Worm (Caenorhabditis elegans): ENCODE data around the gene rfc-4.

The rfc-4 gene

DNA sequence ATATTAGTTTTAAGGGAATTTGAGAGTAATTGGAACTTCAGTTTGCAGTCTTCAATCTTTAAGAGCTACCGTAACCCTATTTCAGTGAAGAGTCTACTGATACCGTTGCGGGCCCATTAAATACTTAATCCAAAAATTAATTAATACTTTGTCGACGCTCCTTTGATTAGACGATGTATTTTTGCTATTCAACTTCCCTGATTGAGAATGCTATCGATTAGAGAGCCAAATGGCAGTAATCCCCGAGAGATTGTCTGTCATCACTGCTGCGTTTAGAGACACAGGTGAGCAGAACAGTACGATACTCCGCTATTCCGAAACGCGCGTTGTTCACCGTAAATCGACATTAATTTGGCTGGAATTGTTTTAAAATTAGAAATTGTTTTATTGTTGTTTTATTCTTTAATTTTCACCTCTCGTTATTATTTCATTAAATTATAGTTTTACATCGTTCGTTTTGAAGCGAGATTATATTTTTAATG, 49.1 kb downstream of the rfc-4 start, which contains the start of gene rfl-1 (continued):
- no peak for TF ChIP-seq elt-3 (tag; optimal IDR thresholded peaks at IDR 0.05)
- peak; percentile 31 for TF ChIP-seq C04F5.9 (tag; optimal IDR thresholded peaks at IDR 0.05)
- no peak for TF ChIP-seq tlp-1 (tag; optimal IDR thresholded peaks at IDR 0.05)
- TF ChIP-seq pqm-1 (tag; optimal IDR thresholded peaks at IDR 0.05) = no peak
- TF ChIP-seq sptf-1 (tag; optimal IDR thresholded peaks at IDR 0.05) = no peak
- TF ChIP-seq hlh-17 (GFP tag; optimal IDR thresholded peaks at IDR 0.05; ENCODE audit: borderline replicate concordance) = no peak
- no peak for TF ChIP-seq egl-13 (tag; optimal IDR thresholded peaks at IDR 0.05)
- TF ChIP-seq hlh-4 (tag; optimal IDR thresholded peaks at IDR 0.05) = no peak
- no peak for TF ChIP-seq unc-30 (tag; optimal IDR thresholded peaks at IDR 0.05)
- TF ChIP-seq blmp-1 (tag; optimal IDR thresholded peaks at IDR 0.05) = peak; percentile 48
- TF ChIP-seq lin-15B (tag; optimal IDR thresholded peaks at IDR 0.05) = peak; percentile 75
- no peak for TF ChIP-seq nhr-237 (tag; optimal IDR thresholded peaks at IDR 0.05)
- TF ChIP-seq ces-1 (GFP tag; optimal IDR thresholded peaks at IDR 0.05) = no peak
- no peak for TF ChIP-seq lin-39 (tag; optimal IDR thresholded peaks at IDR 0.05)
- TF ChIP-seq fos-1 (tag; optimal IDR thresholded peaks at IDR 0.05) = peak; percentile 31
- peak; percentile 61 for TF ChIP-seq lin-14 (GFP tag; optimal IDR thresholded peaks at IDR 0.05)
- no peak for TF ChIP-seq snpc-4 (tag; optimal IDR thresholded peaks at IDR 0.05)
- TF ChIP-seq alr-1 (tag; optimal IDR thresholded peaks at IDR 0.05; ENCODE audit: borderline replicate concordance) = no peak
- peak; percentile 19 for TF ChIP-seq jun-1 (tag; optimal IDR thresholded peaks at IDR 0.05)
- no peak for TF ChIP-seq unc-98 (GFP tag; IDR thresholded peaks at IDR 0.05)
- peak; percentile 46 for TF ChIP-seq nhr-90 (tag; optimal IDR thresholded peaks at IDR 0.05; ENCODE audit: poor library complexity)
- TF ChIP-seq nhr-28 (tag; optimal IDR thresholded peaks at IDR 0.05) = no peak
- no peak for TF ChIP-seq ceh-90 (tag; optimal IDR thresholded peaks at IDR 0.05)
- TF ChIP-seq grh-1 (GFP tag; IDR thresholded peaks at IDR 0.05) = no peak
- TF ChIP-seq pax-3 (tag; optimal IDR thresholded peaks at IDR 0.05) = no peak
- TF ChIP-seq dsc-1 (tag; optimal IDR thresholded peaks at IDR 0.05) = peak; percentile 52
- TF ChIP-seq lir-3 (tag; optimal IDR thresholded peaks at IDR 0.05; ENCODE audit: poor library complexity) = peak; percentile 20
- no peak for TF ChIP-seq ztf-4 (tag; optimal IDR thresholded peaks at IDR 0.05)
- peak; percentile 70 to 77 for TF ChIP-seq lin-35 (GFP tag; optimal IDR thresholded peaks at IDR 0.05)
- TF ChIP-seq nhr-20 (tag; optimal IDR thresholded peaks at IDR 0.05) = peak; percentile 55
- peak; percentile 55 for TF ChIP-seq C16A3.4 (tag; optimal IDR thresholded peaks at IDR 0.05)
- no peak for TF ChIP-seq irx-1 (tag; optimal IDR thresholded peaks at IDR 0.05)
- TF ChIP-seq mdl-1 (tag; optimal IDR thresholded peaks at IDR 0.05) = no peak
- TF ChIP-seq sox-4 (tag; optimal IDR thresholded peaks at IDR 0.05) = no peak
- no peak for TF ChIP-seq mab-9 (GFP tag; IDR thresholded peaks at IDR 0.05)
- no peak for TF ChIP-seq ceh-88 (GFP tag; IDR thresholded peaks at IDR 0.05)
- TF ChIP-seq swsn-7 (tag; optimal IDR thresholded peaks at IDR 0.05) = peak; percentile 59
- TF ChIP-seq egl-27 (tag; optimal IDR thresholded peaks at IDR 0.05) = no peak
- TF ChIP-seq unc-86 (tag; optimal IDR thresholded peaks at IDR 0.05) = peak; percentile 35
- TF ChIP-seq tbx-2 (tag; optimal IDR thresholded peaks at IDR 0.05) = peak; percentile 57
- TF ChIP-seq nhr-12 (tag; optimal IDR thresholded peaks at IDR 0.05) = no peak
- no peak for TF ChIP-seq mef-2 (tag; optimal IDR thresholded peaks at IDR 0.05)
- TF ChIP-seq nhr-84 (tag; optimal IDR thresholded peaks at IDR 0.05) = no peak
- no peak for TF ChIP-seq nhr-77 (tag; optimal IDR thresholded peaks at IDR 0.05)
- no peak for TF ChIP-seq ceh-63 (GFP tag; optimal IDR thresholded peaks at IDR 0.05)
- no peak for TF ChIP-seq unc-62 (GFP tag; optimal IDR thresholded peaks at IDR 0.05)

Data from whole organism, L1 larva.